In the genomic region with DNA sequence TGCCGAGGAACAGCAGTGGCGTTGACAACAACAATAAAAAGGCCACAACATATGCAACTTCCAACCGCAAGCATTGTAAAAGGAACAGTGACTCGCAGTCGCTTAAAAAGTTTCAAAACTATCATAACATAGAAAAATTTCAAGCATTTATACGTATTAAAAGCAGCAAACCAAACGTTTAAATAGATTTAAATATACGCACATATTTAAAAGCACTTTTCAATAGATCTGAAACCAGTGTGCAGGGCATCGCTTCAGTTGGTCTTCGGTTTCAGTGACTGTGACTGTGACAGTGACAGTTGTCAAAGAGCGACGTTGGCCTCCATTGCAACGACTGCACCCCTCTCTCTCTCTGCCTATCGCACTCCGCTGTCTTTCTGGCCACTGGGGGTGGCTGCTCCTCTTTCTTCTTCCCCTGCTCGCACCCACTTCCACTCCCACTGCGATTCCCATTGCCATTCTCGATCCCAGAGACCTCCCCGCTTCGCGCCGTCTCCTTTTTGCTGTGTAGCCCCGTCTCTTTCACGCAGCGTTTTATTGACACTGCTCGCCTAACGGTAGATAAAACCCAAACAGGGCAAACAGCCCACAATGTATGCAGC, we compare ENCODE assay signal across 1 fruit fly cellular context.
A peak's percentile ranks its signal among the peaks of the same experiment; 100 is the strongest.
TF ChIP-seq lines count a peak whose summit lies in the region.

No protein-coding gene starts in this region.

TF ChIP-seq in whole organism, embryonic, 481 proteins besides CTCF, POLR2A, EP300 and RAD21 (continued from another document and continues in another):
- TF ChIP-seq NC2β (GFP tag; optimal IDR thresholded peaks at IDR 0.05; lab: Kevin White, UChicago) (peak; percentile 66), vfl (GFP tag; optimal IDR thresholded peaks at IDR 0.05; lab: Kevin White, UChicago) (no peak), bcd (GFP tag; optimal IDR thresholded peaks at IDR 0.05; lab: Kevin White, UChicago) (peak; percentile 76), CG34224 (GFP tag; IDR thresholded peaks at IDR 0.05; lab: Robert Waterston, UW; ENCODE audit: partially characterized antibody) (no peak), Meics (GFP tag; optimal IDR thresholded peaks at IDR 0.05; lab: Kevin White, UChicago) (peak; percentile 50), Dek (tag; optimal IDR thresholded peaks at IDR 0.05; lab: Kevin White, UChicago) (peak; percentile 47), CG1233 (GFP tag; optimal IDR thresholded peaks at IDR 0.05; lab: Kevin White, UChicago) (peak; percentile 75), bab2 (GFP tag; optimal IDR thresholded peaks at IDR 0.05; lab: Kevin White, UChicago) (peak; percentile 53), dysf (GFP tag; IDR thresholded peaks at IDR 0.05; lab: Robert Waterston, UW) (peak; percentile 86), CG10565 (GFP tag; optimal IDR thresholded peaks at IDR 0.05; lab: Kevin White, UChicago) (no peak), BEAF-32 (GFP tag; optimal IDR thresholded peaks at IDR 0.05; lab: Kevin White, UChicago) (no peak), CG17912 (GFP tag; optimal IDR thresholded peaks at IDR 0.05; lab: Kevin White, UChicago) (no peak), CG14050 (GFP tag; IDR thresholded peaks at IDR 0.05; lab: Robert Waterston, UW) (peak; percentile 76), bigmax (GFP tag; optimal IDR thresholded peaks at IDR 0.05; lab: Kevin White, UChicago) (no peak), CG4707 (GFP tag; optimal IDR thresholded peaks at IDR 0.05; lab: Kevin White, UChicago) (peak; percentile 73), en (GFP tag; optimal IDR thresholded peaks at IDR 0.05; lab: Kevin White, UChicago) (peak; percentile 50), CG4424 (GFP tag; optimal IDR thresholded peaks at IDR 0.05; lab: Kevin White, UChicago) (peak; percentile 85), gcm2 (GFP tag; optimal IDR thresholded peaks at IDR 0.05; lab: Kevin White, UChicago) (peak; percentile 19), CG7745 (tag; optimal IDR thresholded peaks at IDR 0.05; lab: Kevin White, UChicago) (no peak), inv (GFP tag; IDR thresholded peaks at IDR 0.05; lab: Robert Waterston, UW; ENCODE audit: partially characterized antibody) (no peak), CG17829 (tag; optimal IDR thresholded peaks at IDR 0.05; lab: Kevin White, UChicago) (peak; percentile 84), CG4360 (GFP tag; IDR thresholded peaks at IDR 0.05; lab: Robert Waterston, UW) (peak; percentile 75), CG14710 (tag; optimal IDR thresholded peaks at IDR 0.05; lab: Kevin White, UChicago) (peak; percentile 66), trem (tag; optimal IDR thresholded peaks at IDR 0.05; lab: Kevin White, UChicago) (peak; percentile 71), disco-r (GFP tag; optimal IDR thresholded peaks at IDR 0.05; lab: Kevin White, UChicago) (no peak), dati (GFP tag; IDR thresholded peaks at IDR 0.05; lab: Robert Waterston, UW) (peak; percentile 71), stwl (tag; optimal IDR thresholded peaks at IDR 0.05; lab: Kevin White, UChicago) (peak; percentile 11), Eip74EF (GFP tag; optimal IDR thresholded peaks at IDR 0.05; lab: Kevin White, UChicago) (peak in 1 of 2 experiments; percentile 75), pho (GFP tag; optimal IDR thresholded peaks at IDR 0.05; lab: Kevin White, UChicago) (no peak), kay (GFP tag; optimal IDR thresholded peaks at IDR 0.05; lab: Kevin White, UChicago) (peak; percentile 68), CG10462 (GFP tag; optimal IDR thresholded peaks at IDR 0.05; lab: Kevin White, UChicago) (peak; percentile 46), fu2 (GFP tag; optimal IDR thresholded peaks at IDR 0.05; lab: Kevin White, UChicago) (peak; percentile 12), Dip3 (GFP tag; optimal IDR thresholded peaks at IDR 0.05; lab: Kevin White, UChicago) (peak; percentile 6), p53 (GFP tag; optimal IDR thresholded peaks at IDR 0.05; lab: Kevin White, UChicago) (no peak), NfI (GFP tag; optimal IDR thresholded peaks at IDR 0.05; lab: Kevin White, UChicago) (peak; percentile 70), HLHmδ (GFP tag; optimal IDR thresholded peaks at IDR 0.05; lab: Kevin White, UChicago) (no peak), CG9932 (GFP tag; IDR thresholded peaks at IDR 0.05; lab: Robert Waterston, UW) (no peak), CG8765 (GFP tag; IDR thresholded peaks at IDR 0.05; lab: Robert Waterston, UW) (no peak; the same call in 1 of the 2 replicates), ap (GFP tag; IDR thresholded peaks at IDR 0.05; lab: Robert Waterston, UW) (peak; percentile 86), YL-1 (GFP tag; optimal IDR thresholded peaks at IDR 0.05; lab: Kevin White, UChicago) (no peak), CG6765 (GFP tag; optimal IDR thresholded peaks at IDR 0.05; lab: Kevin White, UChicago) (no peak), sima (GFP tag; optimal IDR thresholded peaks at IDR 0.05; lab: Kevin White, UChicago) (no peak), CG3838 (GFP tag; optimal IDR thresholded peaks at IDR 0.05; lab: Kevin White, UChicago) (no peak), Abd-B (GFP tag; optimal IDR thresholded peaks at IDR 0.05; lab: Kevin White, UChicago) (peak; percentile 68), CG43689 (GFP tag; IDR thresholded peaks at IDR 0.05; lab: Robert Waterston, UW) (peak; percentile 75), trh (GFP tag; optimal IDR thresholded peaks at IDR 0.05; lab: Kevin White, UChicago) (no peak), dan (GFP tag; IDR thresholded peaks at IDR 0.05; lab: Robert Waterston, UW) (peak; percentile 60; the same call in 1 of the 2 replicates), pfk (GFP tag; optimal IDR thresholded peaks at IDR 0.05; lab: Kevin White, UChicago) (no peak), CG2116 (GFP tag; optimal IDR thresholded peaks at IDR 0.05; lab: Kevin White, UChicago) (peak; percentile 11), ash1 (GFP tag; optimal IDR thresholded peaks at IDR 0.05; lab: Kevin White, UChicago) (no peak), Xrp1 (GFP tag; IDR thresholded peaks at IDR 0.05; lab: Robert Waterston, UW) (peak; percentile 94), CG17802 (tag; optimal IDR thresholded peaks at IDR 0.05; lab: Kevin White, UChicago) (peak; percentile 65), HLH54F (GFP tag; optimal IDR thresholded peaks at IDR 0.05; lab: Kevin White, UChicago) (peak; percentile 18), CG4404 (GFP tag; IDR thresholded peaks at IDR 0.05; lab: Robert Waterston, UW) (peak; percentile 61), Neu2 (GFP tag; optimal IDR thresholded peaks at IDR 0.05; lab: Kevin White, UChicago; ENCODE audit: borderline replicate concordance) (no peak), Hmr (GFP tag; optimal IDR thresholded peaks at IDR 0.05; lab: Kevin White, UChicago) (peak; percentile 41), eve (GFP tag; optimal IDR thresholded peaks at IDR 0.05; lab: Kevin White, UChicago) (peak in 1 of 2 experiments; percentile 88), lab (GFP tag; optimal IDR thresholded peaks at IDR 0.05; lab: Kevin White, UChicago) (peak; percentile 77), hbn (GFP tag; IDR thresholded peaks at IDR 0.05; lab: Robert Waterston, UW; ENCODE audit: partially characterized antibody) (no peak), CG18764 (GFP tag; optimal IDR thresholded peaks at IDR 0.05; lab: Kevin White, UChicago) (peak; percentile 53), Ada2b (GFP tag; IDR thresholded peaks at IDR 0.05; lab: Robert Waterston, UW) (peak; percentile 81), Rx (GFP tag; IDR thresholded peaks at IDR 0.05; lab: Robert Waterston, UW) (peak; percentile 89), CG14965 (GFP tag; optimal IDR thresholded peaks at IDR 0.05; lab: Kevin White, UChicago; ENCODE audit: borderline replicate concordance) (no peak), CG34422 (GFP tag; IDR thresholded peaks at IDR 0.05; lab: Robert Waterston, UW) (peak; percentile 92), CG9817 (tag; optimal IDR thresholded peaks at IDR 0.05; lab: Kevin White, UChicago) (peak; percentile 24), Atf6 (GFP tag; IDR thresholded peaks at IDR 0.05; lab: Robert Waterston, UW) (peak; percentile 48; the same call in 1 of the 2 replicates), Spps (tag; optimal IDR thresholded peaks at IDR 0.05; lab: Kevin White, UChicago) (peak; percentile 72), HHEX (GFP tag; optimal IDR thresholded peaks at IDR 0.05; lab: Kevin White, UChicago) (peak; percentile 61), Lim3 (GFP tag; IDR thresholded peaks at IDR 0.05; lab: Robert Waterston, UW) (peak; percentile 71), wdn (GFP tag; IDR thresholded peaks at IDR 0.05; lab: Robert Waterston, UW) (peak; percentile 47; the same call in 1 of the 2 replicates), Bdp1 (GFP tag; optimal IDR thresholded peaks at IDR 0.05; lab: Kevin White, UChicago) (peak; percentile 60), CG2202 (tag; optimal IDR thresholded peaks at IDR 0.05; lab: Kevin White, UChicago) (peak; percentile 57), Optix (GFP tag; IDR thresholded peaks at IDR 0.05; lab: Robert Waterston, UW) (peak; percentile 85), CG4820 (GFP tag; optimal IDR thresholded peaks at IDR 0.05; lab: Kevin White, UChicago) (peak; percentile 67), nerfin-2 (GFP tag; IDR thresholded peaks at IDR 0.05; lab: Robert Waterston, UW; ENCODE audit: partially characterized antibody) (0 out of 2 replicates have a peak, but pooled peaks have one; percentile 24), HLH3B (GFP tag; IDR thresholded peaks at IDR 0.05; lab: Robert Waterston, UW) (peak; percentile 93), jumu (GFP tag; optimal IDR thresholded peaks at IDR 0.05; lab: Kevin White, UChicago) (peak; percentile 53), MTF-1 (GFP tag; optimal IDR thresholded peaks at IDR 0.05; lab: Kevin White, UChicago; ENCODE audit: borderline replicate concordance) (peak; percentile 48), CG5953 (GFP tag; IDR thresholded peaks at IDR 0.05; lab: Robert Waterston, UW) (peak; percentile 83), Sry-β (GFP tag; optimal IDR thresholded peaks at IDR 0.05; lab: Kevin White, UChicago) (peak; percentile 39), CG14014 (GFP tag; IDR thresholded peaks at IDR 0.05; lab: Robert Waterston, UW) (peak; percentile 73; the same call in 1 of the 2 replicates), H15 (GFP tag; IDR thresholded peaks at IDR 0.05; lab: Robert Waterston, UW) (peak; percentile 90), Tbp (GFP tag; optimal IDR thresholded peaks at IDR 0.05; lab: Kevin White, UChicago) (no peak), Chrac-16 (GFP tag; optimal IDR thresholded peaks at IDR 0.05; lab: Kevin White, UChicago) (peak; percentile 68), CoRest (tag; optimal IDR thresholded peaks at IDR 0.05; lab: Kevin White, UChicago) (peak; percentile 59), CHES-1-like (GFP tag; optimal IDR thresholded peaks at IDR 0.05; lab: Kevin White, UChicago) (peak; percentile 4), ind (GFP tag; optimal IDR thresholded peaks at IDR 0.05; lab: Kevin White, UChicago) (peak; percentile 78), danr (GFP tag; IDR thresholded peaks at IDR 0.05; lab: Robert Waterston, UW) (peak; percentile 79), CG17328 (GFP tag; IDR thresholded peaks at IDR 0.05; lab: Robert Waterston, UW) (peak; percentile 92), Vsx1 (GFP tag; optimal IDR thresholded peaks at IDR 0.05; lab: Kevin White, UChicago) (peak; percentile 27), CG3065 (GFP tag; optimal IDR thresholded peaks at IDR 0.05; lab: Kevin White, UChicago) (no peak), gem (tag; optimal IDR thresholded peaks at IDR 0.05; lab: Kevin White, UChicago) (peak; percentile 90), CG13424 (tag; optimal IDR thresholded peaks at IDR 0.05; lab: Kevin White, UChicago) (peak; percentile 68), insv (GFP tag; optimal IDR thresholded peaks at IDR 0.05; lab: Kevin White, UChicago) (no peak), CG31365 (tag; optimal IDR thresholded peaks at IDR 0.05; lab: Kevin White, UChicago) (peak; percentile 28), dmrt99B (tag; optimal IDR thresholded peaks at IDR 0.05; lab: Kevin White, UChicago) (peak; percentile 94), caup (GFP tag; optimal IDR thresholded peaks at IDR 0.05; lab: Kevin White, UChicago; ENCODE audit: severe bottlenecking) (peak; percentile 12), nom (GFP tag; optimal IDR thresholded peaks at IDR 0.05; lab: Kevin White, UChicago) (peak; percentile 79), CG10654 (GFP tag; optimal IDR thresholded peaks at IDR 0.05; lab: Kevin White, UChicago) (peak; percentile 70), CG10147 (GFP tag; optimal IDR thresholded peaks at IDR 0.05; lab: Kevin White, UChicago) (peak; percentile 1), Nf-YA (GFP tag; IDR thresholded peaks at IDR 0.05; lab: Robert Waterston, UW) (peak; percentile 77), CG10543 (GFP tag; optimal IDR thresholded peaks at IDR 0.05; lab: Kevin White, UChicago) (no peak), wor (GFP tag; IDR thresholded peaks at IDR 0.05; lab: Robert Waterston, UW) (peak; percentile 84), CG14860 (GFP tag; IDR thresholded peaks at IDR 0.05; lab: Robert Waterston, UW; ENCODE audit: partially characterized antibody) (peak; percentile 60; the same call in 2 of the 3 replicates), CG16813 (GFP tag; IDR thresholded peaks at IDR 0.05; lab: Robert Waterston, UW; ENCODE audit: partially characterized antibody) (no peak), CG7963 (GFP tag; IDR thresholded peaks at IDR 0.05; lab: Robert Waterston, UW; ENCODE audit: partially characterized antibody) (peak; percentile 63; the same call in 1 of the 3 replicates), Doc2 (GFP tag; IDR thresholded peaks at IDR 0.05; lab: Robert Waterston, UW) (no peak), CG11723 (GFP tag; optimal IDR thresholded peaks at IDR 0.05; lab: Kevin White, UChicago) (peak; percentile 70), fru (optimal IDR thresholded peaks at IDR 0.05; lab: Kevin White, UChicago) (no peak), gsb-n (tag; optimal IDR thresholded peaks at IDR 0.05; lab: Kevin White, UChicago) (peak; percentile 81), Xbp1 (GFP tag; optimal IDR thresholded peaks at IDR 0.05; lab: Kevin White, UChicago) (peak; percentile 68), chinmo (GFP tag; IDR thresholded peaks at IDR 0.05; lab: Robert Waterston, UW; ENCODE audit: partially characterized antibody) (no peak), CG13287 (GFP tag; IDR thresholded peaks at IDR 0.05; lab: Robert Waterston, UW; ENCODE audit: partially characterized antibody) (no peak), Ets97D (GFP tag; optimal IDR thresholded peaks at IDR 0.05; lab: Kevin White, UChicago) (peak; percentile 31), CG1647 (GFP tag; optimal IDR thresholded peaks at IDR 0.05; lab: Kevin White, UChicago) (peak; percentile 51), tll (GFP tag; optimal IDR thresholded peaks at IDR 0.05; lab: Kevin White, UChicago) (no peak), dm (GFP tag; optimal IDR thresholded peaks at IDR 0.05; lab: Kevin White, UChicago) (peak; percentile 10), exex (tag; optimal IDR thresholded peaks at IDR 0.05; lab: Kevin White, UChicago) (no peak), Fer1 (GFP tag; optimal IDR thresholded peaks at IDR 0.05; lab: Kevin White, UChicago) (no peak), CG6175 (GFP tag; IDR thresholded peaks at IDR 0.05; lab: Robert Waterston, UW) (0 out of 3 replicates have a peak, but pooled peaks have one; percentile 57), Hr51 (GFP tag; optimal IDR thresholded peaks at IDR 0.05; lab: Kevin White, UChicago) (peak in 1 of 2 experiments; percentile 81)
